Worm (Caenorhabditis elegans) whole organism, L1 larva: ENCODE measurements around the gene cid-1.

Experiments used
- C16A3.4 ChIP-seq: fragments of 150-350 bp; optimal IDR thresholded peaks from 2 replicates; lab custom pipeline; 2014; ENCODE audit warnings: missing biosample characterization, missing genetic modification characterization
- F16B12.6 ChIP-seq: fragments of 150-350 bp; optimal IDR thresholded peaks from 2 replicates; lab custom pipeline; 2014; ENCODE audit warnings: missing biosample characterization, missing genetic modification characterization
- Y116A8C.19 ChIP-seq: sonication (generic microtip); optimal IDR thresholded peaks from 2 replicates; lab custom pipeline; 2016; ENCODE audit warnings: missing compliant biosample characterization, missing genetic modification characterization, borderline replicate concordance
- aly-2 ChIP-seq: fragments of 150-350 bp; optimal IDR thresholded peaks from 2 replicates; lab custom pipeline; 2014; ENCODE audit warnings: missing biosample characterization, missing genetic modification characterization
- ama-1 ChIP-seq: fragments of 150-350 bp; optimal IDR thresholded peaks from 2 replicates; lab custom pipeline; 2014
- blmp-1 ChIP-seq: fragments of 150-350 bp; optimal IDR thresholded peaks from 2 replicates; lab custom pipeline; 2014; ENCODE audit warnings: missing biosample characterization, missing genetic modification characterization
- ceh-90 ChIP-seq: sonication (generic microtip); optimal IDR thresholded peaks from 2 replicates; lab custom pipeline; 2016; ENCODE audit warnings: missing genetic modification characterization, missing compliant biosample characterization
- dpl-1 ChIP-seq, 3 experiments: fragments of 150-350 bp in 2 of 3; sonication (generic microtip) in 1 of 3; optimal IDR thresholded peaks; 2 replicates each; lab custom pipeline; 2014 to 2017; ENCODE audit warnings: missing biosample characterization in 3 of 3, missing genetic modification characterization in 3 of 3, missing genetic modification reagents in 3 of 3
- dsc-1 ChIP-seq: sonication (generic microtip); optimal IDR thresholded peaks from 2 replicates; lab custom pipeline; 2016; ENCODE audit warnings: mild to moderate bottlenecking, missing genetic modification characterization, missing compliant biosample characterization
- efl-1 ChIP-seq, 4 experiments: fragments of 150-350 bp; optimal IDR thresholded peaks in 3 of 4; peaks in 1 of 4; 1 replicate in 1 of 4; 2 replicates in 3 of 4; lab custom pipeline; 2014; ENCODE audit warnings: missing biosample characterization in 2 of 4, missing genetic modification characterization in 2 of 4, missing genetic modification reagents in 2 of 4
- efl-3 ChIP-seq: fragments of 200-800 bp; sonication (Bioruptor generic); optimal IDR thresholded peaks from 2 replicates; lab custom pipeline; 2018; ENCODE audit warnings: mild to moderate bottlenecking, missing genetic modification characterization, missing compliant biosample characterization
- egl-13 ChIP-seq: sonication (generic microtip); optimal IDR thresholded peaks from 2 replicates; lab custom pipeline; 2016; ENCODE audit warnings: missing genotype, missing genetic modification reagents, missing genetic modification characterization, missing compliant biosample characterization
- elt-2 ChIP-seq: sonication (generic microtip); optimal IDR thresholded peaks from 2 replicates; lab custom pipeline; 2016; ENCODE audit warnings: missing genetic modification characterization, mild to moderate bottlenecking, inconsistent platforms, missing compliant biosample characterization, missing genetic modification reagents
- elt-3 ChIP-seq, 6 experiments: fragments of 150-350 bp in 1 of 6; sonication (generic microtip); optimal IDR thresholded peaks; 2 replicates each; lab custom pipeline; 2017 to 2018; ENCODE audit warnings: missing biosample characterization in 6 of 6, missing genetic modification characterization in 6 of 6, inconsistent platforms in 1 of 6
- fos-1 ChIP-seq: fragments of 150-350 bp; optimal IDR thresholded peaks from 2 replicates; lab custom pipeline; 2014; ENCODE audit warnings: missing biosample characterization, missing genetic modification characterization
- jun-1 ChIP-seq: fragments of 150-350 bp; optimal IDR thresholded peaks from 2 replicates; lab custom pipeline; 2014; ENCODE audit warnings: missing biosample characterization, missing genetic modification reagents, missing genetic modification characterization
- lin-13 ChIP-seq: fragments of 150-350 bp; optimal IDR thresholded peaks from 2 replicates; lab custom pipeline; 2014; ENCODE audit warnings: missing biosample characterization, missing genetic modification reagents, missing genetic modification characterization
- lin-35 ChIP-seq, 2 experiments: fragments of 150-350 bp; optimal IDR thresholded peaks; 2 replicates each; lab custom pipeline; 2014; ENCODE audit warnings: missing biosample characterization in 2 of 2, missing genetic modification characterization in 2 of 2, missing genetic modification reagents in 2 of 2
- lsy-2 ChIP-seq, 2 experiments: fragments of 150-350 bp; optimal IDR thresholded peaks; 2 replicates each; lab custom pipeline; 2014; ENCODE audit warnings: missing biosample characterization in 2 of 2, missing genetic modification characterization in 2 of 2
- mep-1 ChIP-seq: fragments of 150-350 bp; optimal IDR thresholded peaks from 2 replicates; lab custom pipeline; 2014; ENCODE audit warnings: missing biosample characterization, missing genetic modification characterization
- nhr-11 ChIP-seq: fragments of 150-350 bp; optimal IDR thresholded peaks from 2 replicates; lab custom pipeline; 2014; ENCODE audit warnings: missing biosample characterization, missing genetic modification characterization
- nhr-237 ChIP-seq: fragments of 150-350 bp; optimal IDR thresholded peaks from 2 replicates; lab custom pipeline; 2014; ENCODE audit warnings: missing biosample characterization, missing genetic modification characterization
- nhr-47 ChIP-seq: sonication (generic microtip); optimal IDR thresholded peaks from 2 replicates; lab custom pipeline; 2016; ENCODE audit warnings: mild to moderate bottlenecking, missing genetic modification characterization, moderate library complexity, missing compliant biosample characterization
- nhr-71 ChIP-seq: sonication (generic microtip); optimal IDR thresholded peaks from 2 replicates; lab custom pipeline; 2016; ENCODE audit warnings: mild to moderate bottlenecking, missing genetic modification characterization, moderate library complexity, missing compliant biosample characterization
- nhr-85 ChIP-seq: sonication (generic microtip); peaks from one replicate; lab custom pipeline; 2016; ENCODE audit warnings: missing genetic modification characterization, inconsistent platforms, missing compliant biosample characterization
- pag-3 ChIP-seq: sonication (generic microtip); optimal IDR thresholded peaks from 2 replicates; lab custom pipeline; 2017; ENCODE audit warnings: missing genetic modification characterization, mild to moderate bottlenecking, missing compliant biosample characterization, antibody characterized with exemption, borderline replicate concordance; ENCODE audit not compliant: insufficient read depth
- pqm-1 ChIP-seq: sonication (generic microtip); optimal IDR thresholded peaks from 3 replicates; lab custom pipeline; 2017; ENCODE audit warnings: missing biosample characterization, missing genetic modification characterization
- rnt-1 ChIP-seq: sonication (generic microtip); optimal IDR thresholded peaks from 2 replicates; lab custom pipeline; 2016; ENCODE audit warnings: mild to moderate bottlenecking, missing genetic modification characterization, moderate library complexity, missing compliant biosample characterization
- sox-4 ChIP-seq: sonication (generic microtip); optimal IDR thresholded peaks from 2 replicates; lab custom pipeline; 2016; ENCODE audit warnings: missing genetic modification characterization, missing compliant biosample characterization
- sptf-1 ChIP-seq: fragments of 150-350 bp; optimal IDR thresholded peaks from 2 replicates; lab custom pipeline; 2014; ENCODE audit warnings: missing biosample characterization, missing genetic modification characterization
- tlp-1 ChIP-seq: fragments of 150-350 bp; optimal IDR thresholded peaks from 2 replicates; lab custom pipeline; 2014; ENCODE audit warnings: missing biosample characterization, missing genetic modification characterization
- unc-130 ChIP-seq: fragments of 150-350 bp; optimal IDR thresholded peaks from 2 replicates; lab custom pipeline; 2017; ENCODE audit warnings: missing biosample characterization, missing genetic modification characterization, inconsistent platforms
- zip-4 ChIP-seq: fragments of 200-800 bp; sonication (Bioruptor generic); optimal IDR thresholded peaks from 2 replicates; lab custom pipeline; 2018; ENCODE audit warnings: mild to moderate bottlenecking, missing genetic modification characterization, moderate library complexity, missing compliant biosample characterization
- ztf-11 ChIP-seq, 2 experiments: sonication (generic microtip); optimal IDR thresholded peaks; 2 replicates each; lab custom pipeline; 2016 to 2017; ENCODE audit warnings: missing genetic modification characterization in 2 of 2, missing biosample characterization in 1 of 2, missing compliant biosample characterization in 1 of 2

cid-1 gene

ce11 chrIII:5193266-5193665 is 19.5 kb downstream of the cid-1 start:
- TF ChIP-seq dpl-1 (GFP tag; optimal IDR thresholded peaks at IDR 0.05; lab: Kevin White, UChicago) (peak; percentile 26 to 46 (median 27)), lsy-2 (tag; optimal IDR thresholded peaks at IDR 0.05; lab: Kevin White, UChicago) (peak in 1 of 2 experiments; percentile 54), blmp-1 (tag; lab: Kevin White, UChicago) (peak; percentile 53), efl-1 (optimal IDR thresholded peaks at IDR 0.05; lab: Kevin White, UChicago) (peak; percentile 12 to 16), efl-1 (GFP tag; optimal IDR thresholded peaks at IDR 0.05 in 1 of 2; lab: Kevin White, UChicago) (peak in 1 of 2 experiments; percentile 7), sptf-1 (tag; lab: Kevin White, UChicago) (no peak), lin-35 (GFP tag; optimal IDR thresholded peaks at IDR 0.05; lab: Kevin White, UChicago) (peak in 1 of 2 experiments; percentile 53), ama-1 (lab: Kevin White, UChicago) (no peak)

DNA sequence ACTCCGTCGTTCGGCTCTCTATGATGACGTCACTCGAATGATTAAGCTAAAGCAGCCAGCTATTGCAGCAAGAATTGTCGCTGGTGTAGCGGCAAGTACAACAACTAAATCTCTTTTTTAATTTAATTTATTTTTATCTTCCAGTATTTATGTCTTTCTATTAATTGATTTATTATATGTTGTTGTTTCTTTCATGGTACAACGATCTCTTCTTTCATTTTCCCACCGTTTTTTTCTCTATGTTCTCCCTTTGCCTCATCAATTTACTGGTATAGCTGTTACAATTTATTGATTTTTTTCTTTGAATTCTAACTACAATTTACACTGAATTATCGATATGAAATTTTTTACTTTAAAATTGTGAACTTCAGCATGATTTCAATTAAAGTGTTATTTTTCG is 22.0 kb downstream of the cid-1 start, which contains the start of gene moc-6:
Gene moc-6, plus strand, starts transcription at position 301 of the 400 bp plus-strand sequence.
- no peak for TF ChIP-seq Y116A8C.19 (tag; lab: Kevin White, UChicago)
- TF ChIP-seq efl-1 (optimal IDR thresholded peaks at IDR 0.05; lab: Kevin White, UChicago), result no peak
- TF ChIP-seq efl-1 (GFP tag; optimal IDR thresholded peaks at IDR 0.05 in 1 of 2; lab: Kevin White, UChicago), result peak in 1 of 2 experiments; percentile 66
- peak; percentile 26 for TF ChIP-seq nhr-85
- no peak for TF ChIP-seq fos-1
- no peak for TF ChIP-seq zip-4 (GFP tag; lab: Kevin White, UChicago)
- TF ChIP-seq C16A3.4 (tag; lab: Kevin White, UChicago), result no peak
- peak in 1 of 6 experiments; percentile 10 for TF ChIP-seq elt-3 (tag; optimal IDR thresholded peaks at IDR 0.05; lab: Kevin White, UChicago)

DNA sequence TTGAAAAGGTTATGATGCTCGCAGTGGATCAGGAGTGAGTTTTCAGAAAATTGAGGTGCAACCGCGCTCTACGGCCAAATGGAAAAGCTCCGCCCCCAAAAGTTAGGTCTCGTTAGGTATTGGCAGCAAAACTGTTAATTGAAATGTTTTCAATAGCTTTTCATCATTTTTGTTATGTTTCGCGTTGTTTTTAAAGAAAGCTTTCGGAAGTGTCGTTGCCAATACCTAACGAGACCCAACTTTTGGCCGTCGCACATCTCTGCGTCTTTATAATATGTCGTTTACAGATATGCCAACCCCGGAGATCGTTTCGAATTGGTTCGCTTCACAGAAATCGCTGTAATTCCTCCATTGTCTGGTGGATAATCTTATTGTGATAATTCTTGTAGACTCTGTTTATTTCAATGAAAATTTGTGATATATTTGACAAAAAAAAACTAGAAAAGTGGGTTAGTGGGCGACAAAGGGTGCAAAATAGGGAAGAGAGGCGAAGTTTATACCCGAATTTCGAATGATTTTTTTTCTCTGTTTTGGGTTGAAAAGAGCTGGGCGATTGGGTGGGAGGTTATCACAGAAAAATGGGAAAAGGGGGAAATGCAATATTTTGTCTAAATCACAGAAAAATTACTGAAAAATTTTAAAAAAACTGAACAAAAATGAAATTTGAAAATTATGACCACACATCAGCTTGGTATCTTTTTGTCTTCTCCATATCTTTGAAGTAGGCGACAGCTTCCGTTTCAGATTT is 22.8 kb downstream of the cid-1 start:
- TF ChIP-seq dsc-1 (tag; lab: Kevin White, UChicago) (no peak), tlp-1 (tag; lab: Kevin White, UChicago) (no peak), aly-2 (tag; lab: Kevin White, UChicago) (peak; percentile 65), ceh-90 (tag; lab: Kevin White, UChicago) (no peak), mep-1 (tag; lab: Kevin White, UChicago) (no peak), unc-130 (tag; lab: Kevin White, UChicago) (no peak), sptf-1 (tag; lab: Kevin White, UChicago) (no peak), lin-13 (GFP tag; lab: Kevin White, UChicago) (no peak), Y116A8C.19 (tag; lab: Kevin White, UChicago) (no peak), rnt-1 (no peak), efl-1 (optimal IDR thresholded peaks at IDR 0.05; lab: Kevin White, UChicago) (peak in 1 of 2 experiments; percentile 0), efl-1 (GFP tag; optimal IDR thresholded peaks at IDR 0.05 in 1 of 2; lab: Kevin White, UChicago) (no peak), egl-13 (tag; lab: Kevin White, UChicago) (no peak), F16B12.6 (tag; lab: Kevin White, UChicago) (no peak), nhr-85 (peak; percentile 62), nhr-71 (tag; lab: Kevin White, UChicago) (peak; percentile 13), pqm-1 (tag; lab: Kevin White, UChicago) (no peak), ama-1 (lab: Kevin White, UChicago) (peak; percentile 21), lin-35 (GFP tag; optimal IDR thresholded peaks at IDR 0.05; lab: Kevin White, UChicago) (no peak), elt-2 (tag; lab: Kevin White, UChicago) (peak; percentile 5), jun-1 (tag; lab: Kevin White, UChicago) (no peak)
- TF ChIP-seq, all 84 proteins: peak for 6

DNA sequence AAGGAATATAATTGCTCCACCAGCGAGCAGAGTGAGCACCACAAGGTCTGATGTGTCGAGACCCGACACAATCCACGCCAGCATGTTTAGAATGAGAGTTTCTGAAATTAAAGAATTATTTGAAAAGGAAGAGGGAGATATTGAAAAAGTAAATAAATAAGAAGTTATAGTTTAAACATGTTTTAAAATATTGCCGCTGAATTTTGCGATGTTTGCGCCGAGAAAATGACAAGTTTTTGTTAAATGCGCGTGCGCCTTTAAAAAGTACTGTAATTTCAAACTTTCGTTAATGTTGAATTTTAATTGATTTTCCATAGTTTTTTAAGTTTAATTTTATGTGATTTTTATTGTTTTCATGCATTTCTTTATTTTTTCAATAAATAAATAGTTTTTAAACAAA is 25.9 kb downstream of the cid-1 start, which contains the start of gene emb-8:
Gene emb-8, minus strand, starts transcription at position 101 of the 400 bp plus-strand sequence.
- TF ChIP-seq nhr-237 (tag; lab: Kevin White, UChicago) (no peak), aly-2 (tag; lab: Kevin White, UChicago) (no peak), pag-3 (tag; lab: Kevin White, UChicago) (no peak), sox-4 (tag; lab: Kevin White, UChicago) (no peak), ztf-11 (tag; optimal IDR thresholded peaks at IDR 0.05; lab: Kevin White, UChicago) (no peak), nhr-11 (tag; lab: Kevin White, UChicago) (no peak), nhr-47 (tag; lab: Kevin White, UChicago) (no peak), efl-3 (GFP tag; lab: Kevin White, UChicago) (no peak)
